Worm (Caenorhabditis elegans): Measurements from ENCODE around the gene C45G7.13.

ce11 chrIV:2400651-2401050 is 50.5 kb downstream of the C45G7.13 start:
- no peak for TF ChIP-seq him-1 (tag; optimal IDR thresholded peaks at IDR 0.05)
- TF ChIP-seq W03F9.2 (tag; optimal IDR thresholded peaks at IDR 0.05) = no peak
- no peak for TF ChIP-seq dao-5 (tag; optimal IDR thresholded peaks at IDR 0.05)

All from whole organism, L4/young adult.